Worm (Caenorhabditis elegans) whole organism, midembryonic: ENCODE data around the gene plrg-1.

Source experiments
- T22C8.4 ChIP-seq: fragments of 200-800 bp; sonication (Bioruptor generic); IDR thresholded peaks from 2 replicates; pipeline ENCODE4 v1.3.6; 2022; ENCODE audit warnings: missing genetic modification characterization, missing compliant biosample characterization
- cog-1 ChIP-seq: sonication (generic microtip); optimal IDR thresholded peaks from 2 replicates; lab custom pipeline; 2016; ENCODE audit warnings: missing genetic modification characterization, missing compliant biosample characterization
- flt-1 ChIP-seq: fragments of 200-800 bp; sonication (Bioruptor generic); IDR thresholded peaks from 2 replicates; pipeline ENCODE4 v1.3.6; 2022; ENCODE audit warnings: missing genetic modification characterization, missing compliant biosample characterization
- klf-2 ChIP-seq: fragments of 200-800 bp; sonication (Bioruptor generic); conservative IDR thresholded peaks from 2 replicates; pipeline ENCODE4 v1.3.6; 2022; ENCODE audit warnings: missing genetic modification reagents, missing genetic modification characterization, missing compliant biosample characterization
- med-1 ChIP-seq: sonication (generic microtip); optimal IDR thresholded peaks from 2 replicates; lab custom pipeline; 2017; ENCODE audit warnings: missing genetic modification characterization, mild to moderate bottlenecking, missing compliant biosample characterization, antibody characterized with exemption, missing genetic modification reagents; ENCODE audit not compliant: insufficient read depth
- ref-1 ChIP-seq: fragments of 200-800 bp; sonication (Bioruptor generic); conservative IDR thresholded peaks from 2 replicates; pipeline ENCODE4 v1.3.6; 2022; ENCODE audit warnings: missing genetic modification reagents, missing genetic modification characterization, missing compliant biosample characterization
- tab-1 ChIP-seq: fragments of 200-800 bp; sonication (Bioruptor generic); IDR thresholded peaks from 2 replicates; pipeline ENCODE4 v1.3.6; 2022; ENCODE audit warnings: missing genetic modification characterization, missing compliant biosample characterization
- ztf-23 ChIP-seq: fragments of 200-800 bp; sonication (Bioruptor generic); IDR thresholded peaks from 2 replicates; pipeline ENCODE4 v1.3.6; 2022; ENCODE audit warnings: missing genetic modification reagents, missing genetic modification characterization, missing compliant biosample characterization
- ztf-29 ChIP-seq: fragments of 200-800 bp; sonication (Bioruptor generic); IDR thresholded peaks from 2 replicates; pipeline ENCODE4 v1.3.6; 2022; ENCODE audit warnings: missing genetic modification reagents, missing genetic modification characterization, missing compliant biosample characterization

The plrg-1 gene

DNA sequence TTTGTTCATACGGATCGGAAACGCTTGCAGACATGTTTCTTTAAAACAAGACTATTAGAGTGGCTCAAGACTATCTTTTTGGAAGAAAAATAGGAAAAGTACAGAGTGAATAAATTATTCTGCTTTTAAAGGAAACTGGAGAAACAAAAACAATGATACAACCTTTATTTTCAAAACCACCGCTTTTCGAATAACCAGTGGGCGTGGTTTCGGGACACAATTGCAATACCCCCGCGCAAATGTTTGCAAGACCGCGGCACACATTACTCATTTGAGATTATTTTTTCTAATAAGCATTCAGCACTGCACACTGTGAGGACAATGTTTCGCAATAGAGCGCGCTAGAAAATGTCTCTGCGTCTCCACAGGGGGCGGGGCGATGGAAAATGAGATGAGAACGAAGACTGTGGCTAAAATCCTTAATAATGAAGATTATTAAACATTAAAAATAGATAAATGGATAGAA lies at the start of gene plrg-1:
plrg-1 (minus strand) TSS at position 51 of the 466 bp plus-strand sequence.
- TF ChIP-seq T22C8.4 (GFP tag; lab: Robert Waterston, UW), result peak; percentile 61; the same call in 1 of the 2 replicates
- peak; percentile 90 for TF ChIP-seq med-1
- TF ChIP-seq ztf-29 (GFP tag; lab: Robert Waterston, UW), result peak; percentile 83; the same call in 1 of the 2 replicates
- peak; percentile 93 for TF ChIP-seq cog-1
- TF ChIP-seq ref-1 (GFP tag; lab: Robert Waterston, UW), result peak; percentile 61
- peak; percentile 96 for TF ChIP-seq flt-1 (GFP tag; lab: Robert Waterston, UW)
- TF ChIP-seq klf-2, result peak; percentile 78
- peak; percentile 92 for TF ChIP-seq tab-1 (GFP tag; lab: Robert Waterston, UW)
- TF ChIP-seq ztf-23, result peak; percentile 92

DNA sequence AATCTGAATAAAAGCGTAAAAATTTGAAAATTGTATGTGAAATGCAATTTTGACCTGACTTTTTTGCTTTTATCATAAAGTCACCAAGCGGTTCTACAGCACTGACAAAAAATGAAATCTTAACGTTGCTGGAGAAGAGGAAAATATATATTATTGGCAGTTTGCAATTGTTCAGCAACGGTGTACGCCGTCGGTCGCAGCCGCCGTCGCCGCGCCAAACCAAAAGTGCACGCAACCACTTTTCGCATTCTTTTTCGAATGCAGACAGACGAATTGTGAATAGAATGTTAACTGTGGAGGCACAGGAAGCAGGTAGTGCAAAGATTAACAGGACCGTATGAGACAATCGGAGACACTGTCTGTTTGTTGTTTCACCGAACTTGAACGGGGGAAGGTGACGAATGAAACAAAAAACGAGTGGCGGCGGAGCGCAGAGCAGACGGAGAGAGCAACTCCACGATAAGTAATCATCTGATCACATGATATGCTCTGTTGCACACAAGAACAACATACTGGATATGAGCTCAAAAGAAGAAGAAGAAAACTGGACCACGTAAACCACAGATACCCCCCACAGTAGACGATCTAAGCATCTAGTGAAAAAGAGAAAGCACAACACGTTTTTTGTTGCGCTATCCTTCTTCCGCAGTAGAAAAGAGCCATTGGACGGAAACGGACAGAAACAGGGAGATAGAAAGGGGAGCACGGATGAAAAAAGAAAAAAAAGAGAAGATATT lies 49.4 kb upstream of the plrg-1 start:
- TF ChIP-seq tab-1 (GFP tag; lab: Robert Waterston, UW) (no peak), ztf-23 (no peak), T22C8.4 (GFP tag; lab: Robert Waterston, UW) (no peak), klf-2 (no peak), flt-1 (GFP tag; lab: Robert Waterston, UW) (no peak), ztf-29 (GFP tag; lab: Robert Waterston, UW) (no peak), med-1 (no peak), cog-1 (no peak), ref-1 (GFP tag; lab: Robert Waterston, UW) (no peak)

DNA sequence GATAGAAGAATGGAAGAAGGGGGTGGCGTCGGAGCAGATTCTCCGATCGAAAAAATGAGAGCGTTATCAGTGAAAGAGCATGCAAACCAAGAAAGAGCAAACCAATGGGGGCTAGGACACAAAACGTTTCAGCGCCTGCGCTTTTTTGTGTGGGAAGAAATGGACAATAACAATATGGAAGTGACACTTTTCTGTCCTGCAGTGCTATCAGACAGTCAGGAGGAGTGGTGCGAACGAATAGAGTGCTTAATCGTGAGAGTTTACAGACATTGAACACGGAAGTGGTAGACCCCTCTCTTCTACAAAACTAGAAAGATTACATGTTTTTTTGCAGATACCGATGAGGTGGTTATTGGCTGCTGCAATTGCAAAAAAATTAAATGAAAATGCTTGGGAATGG lies 47.7 kb upstream of the plrg-1 start:
- TF ChIP-seq ztf-23 (no peak), T22C8.4 (GFP tag; lab: Robert Waterston, UW) (no peak), med-1 (no peak), ztf-29 (GFP tag; lab: Robert Waterston, UW) (no peak), ref-1 (GFP tag; lab: Robert Waterston, UW) (no peak), cog-1 (no peak), flt-1 (GFP tag; lab: Robert Waterston, UW) (no peak), klf-2 (no peak), tab-1 (GFP tag; lab: Robert Waterston, UW) (no peak)

DNA sequence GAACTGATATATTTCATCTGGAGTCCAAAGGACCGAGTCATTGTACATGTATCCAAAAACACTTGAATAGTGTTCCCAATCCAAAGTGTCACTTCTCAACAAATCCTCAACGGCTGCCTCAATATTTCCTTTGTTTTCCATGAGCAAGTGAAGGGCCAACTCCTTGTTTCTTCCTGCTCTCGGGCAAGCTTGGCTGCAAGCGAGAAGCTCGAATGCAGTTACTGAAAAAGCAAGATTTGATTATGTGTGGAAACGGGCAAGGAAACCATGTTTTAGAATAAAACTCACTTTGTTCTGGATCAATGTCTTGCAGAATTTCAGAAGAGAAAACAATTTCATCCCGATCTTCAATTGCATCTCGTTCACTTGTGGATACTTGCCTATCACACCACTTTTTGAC lies 46.5 kb upstream of the plrg-1 start:
- TF ChIP-seq ztf-29 (GFP tag; lab: Robert Waterston, UW), result no peak
- no peak for TF ChIP-seq T22C8.4 (GFP tag; lab: Robert Waterston, UW)
- TF ChIP-seq med-1, result no peak
- TF ChIP-seq flt-1 (GFP tag; lab: Robert Waterston, UW), result no peak
- no peak for TF ChIP-seq cog-1
- no peak for TF ChIP-seq tab-1 (GFP tag; lab: Robert Waterston, UW)
- TF ChIP-seq ref-1 (GFP tag; lab: Robert Waterston, UW), result no peak
- TF ChIP-seq ztf-23, result no peak
- no peak for TF ChIP-seq klf-2

DNA sequence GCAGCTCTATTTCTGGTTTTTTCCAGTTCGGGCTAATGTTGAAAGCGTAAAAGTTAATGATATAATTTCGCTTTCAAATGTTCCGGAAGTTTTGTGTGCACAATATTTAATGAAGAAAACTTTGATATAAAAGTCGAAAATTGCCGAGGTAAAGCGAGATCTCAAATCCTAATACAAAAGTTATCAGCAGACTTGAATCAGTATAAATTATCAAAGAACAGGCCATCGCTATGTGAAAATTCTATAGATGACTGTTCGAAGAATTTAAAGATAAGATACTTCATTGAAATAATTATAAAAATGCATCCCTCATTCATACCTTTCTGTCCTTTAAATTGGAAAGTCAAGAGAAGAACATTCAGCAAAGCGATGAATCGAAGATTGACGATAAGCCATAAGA lies 39.2 kb upstream of the plrg-1 start, which contains the start of gene C29A12.6:
C29A12.6 (plus strand) TSS at position 301 of the 400 bp plus-strand sequence.
- no peak for TF ChIP-seq flt-1 (GFP tag; lab: Robert Waterston, UW)
- TF ChIP-seq ref-1 (GFP tag; lab: Robert Waterston, UW), result no peak
- no peak for TF ChIP-seq ztf-29 (GFP tag; lab: Robert Waterston, UW)
- TF ChIP-seq ztf-23, result no peak
- TF ChIP-seq klf-2, result no peak
- TF ChIP-seq med-1, result no peak
- TF ChIP-seq tab-1 (GFP tag; lab: Robert Waterston, UW), result no peak
- no peak for TF ChIP-seq T22C8.4 (GFP tag; lab: Robert Waterston, UW)
- TF ChIP-seq cog-1, result no peak

DNA sequence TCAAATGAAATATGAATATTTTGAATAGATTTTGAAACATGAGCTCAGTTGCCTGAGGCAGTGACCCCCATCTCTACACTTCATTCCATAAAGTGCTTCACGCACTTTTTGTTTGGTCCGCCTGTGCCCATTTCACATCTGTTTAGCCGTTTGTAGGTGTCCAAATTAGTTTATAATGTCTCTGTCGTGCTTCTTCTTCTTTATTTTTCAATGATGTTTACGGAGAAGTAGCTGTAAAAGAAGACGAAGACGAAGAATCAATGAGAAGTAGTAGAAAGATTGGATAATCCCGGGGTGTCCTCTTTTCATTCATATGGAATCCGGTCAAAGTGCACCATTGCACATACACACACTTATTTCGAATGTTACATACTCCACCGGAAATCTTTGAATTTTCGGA lies 31.7 kb upstream of the plrg-1 start:
- TF ChIP-seq klf-2, result no peak
- no peak for TF ChIP-seq flt-1 (GFP tag; lab: Robert Waterston, UW)
- no peak for TF ChIP-seq ref-1 (GFP tag; lab: Robert Waterston, UW)
- TF ChIP-seq ztf-23, result no peak
- TF ChIP-seq cog-1, result no peak
- TF ChIP-seq med-1, result no peak
- no peak for TF ChIP-seq ztf-29 (GFP tag; lab: Robert Waterston, UW)
- TF ChIP-seq T22C8.4 (GFP tag; lab: Robert Waterston, UW), result no peak
- no peak for TF ChIP-seq tab-1 (GFP tag; lab: Robert Waterston, UW)

DNA sequence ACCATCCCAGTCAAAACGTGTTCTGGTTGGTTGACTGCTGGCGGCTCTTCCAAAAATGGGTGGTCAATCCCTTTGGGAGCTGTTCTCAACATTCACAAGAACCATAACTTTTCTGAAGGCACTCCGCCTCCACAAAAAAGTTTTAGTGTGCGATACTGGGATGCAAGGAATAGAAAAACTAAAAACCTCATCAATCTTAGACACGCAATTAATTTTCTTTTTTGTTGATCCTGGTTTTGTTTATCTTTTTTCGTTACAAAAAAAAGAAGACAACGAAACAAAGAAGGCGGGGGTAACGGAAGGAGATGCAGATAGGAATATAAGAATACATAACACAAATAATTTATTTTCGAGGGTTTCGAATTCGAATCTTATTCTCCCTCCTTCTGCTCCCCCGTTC lies 30.5 kb upstream of the plrg-1 start:
- no peak for TF ChIP-seq ztf-23
- TF ChIP-seq tab-1 (GFP tag; lab: Robert Waterston, UW), result no peak
- TF ChIP-seq ztf-29 (GFP tag; lab: Robert Waterston, UW), result no peak
- no peak for TF ChIP-seq flt-1 (GFP tag; lab: Robert Waterston, UW)
- TF ChIP-seq cog-1, result no peak
- TF ChIP-seq ref-1 (GFP tag; lab: Robert Waterston, UW), result no peak
- no peak for TF ChIP-seq klf-2
- TF ChIP-seq med-1, result no peak

DNA sequence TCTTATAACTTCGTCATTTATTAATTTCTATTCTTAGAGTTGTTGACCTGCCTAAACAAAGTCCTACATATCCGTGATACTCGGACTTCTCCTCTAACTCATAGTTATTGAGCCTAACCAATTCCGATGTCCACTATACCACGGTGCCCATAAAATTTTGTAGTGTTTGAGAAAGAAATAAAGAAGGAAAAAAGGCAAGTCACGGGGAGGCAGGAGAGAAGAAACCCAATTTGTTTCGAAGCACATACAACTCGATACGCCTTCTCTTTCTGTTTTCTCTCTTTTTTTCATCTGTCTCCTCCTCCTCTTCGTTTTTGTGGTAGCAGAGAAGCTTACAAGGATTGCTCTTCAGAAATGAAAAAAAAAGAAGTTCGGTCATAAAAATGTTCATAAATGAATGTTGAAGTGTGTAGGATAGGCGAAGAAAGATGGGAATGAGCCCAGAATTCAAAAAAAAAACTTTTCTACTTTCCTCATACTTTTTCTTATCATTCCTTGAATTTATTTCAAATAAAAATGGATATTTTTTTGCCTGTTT lies 27.0 kb upstream of the plrg-1 start:
- TF ChIP-seq cog-1, result no peak
- TF ChIP-seq tab-1 (GFP tag; lab: Robert Waterston, UW), result no peak
- no peak for TF ChIP-seq ztf-29 (GFP tag; lab: Robert Waterston, UW)
- no peak for TF ChIP-seq ztf-23
- TF ChIP-seq flt-1 (GFP tag; lab: Robert Waterston, UW), result no peak
- TF ChIP-seq klf-2, result no peak
- no peak for TF ChIP-seq med-1
- no peak for TF ChIP-seq T22C8.4 (GFP tag; lab: Robert Waterston, UW)
- no peak for TF ChIP-seq ref-1 (GFP tag; lab: Robert Waterston, UW)

DNA sequence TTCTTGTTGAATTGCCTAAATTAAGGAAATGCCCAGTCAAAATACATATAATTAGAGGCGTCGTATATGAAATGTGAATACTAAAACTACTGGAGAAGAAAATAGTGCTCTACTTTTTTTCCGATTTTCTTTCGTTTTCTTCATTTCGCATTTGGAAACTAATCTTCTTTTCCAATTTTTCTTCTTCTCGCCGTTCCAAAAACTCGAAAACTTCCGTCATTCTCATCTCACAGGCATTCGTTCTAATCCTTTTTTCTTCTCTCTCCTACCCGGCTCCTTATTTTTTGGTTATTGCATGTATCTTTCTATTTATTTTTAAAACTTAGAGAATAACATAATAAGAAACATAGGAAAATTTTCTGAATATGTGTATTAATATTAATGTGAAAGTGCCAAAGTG lies 25.1 kb upstream of the plrg-1 start:
- TF ChIP-seq med-1, result no peak
- TF ChIP-seq cog-1, result no peak
- no peak for TF ChIP-seq flt-1 (GFP tag; lab: Robert Waterston, UW)
- TF ChIP-seq ztf-29 (GFP tag; lab: Robert Waterston, UW), result no peak
- TF ChIP-seq T22C8.4 (GFP tag; lab: Robert Waterston, UW), result no peak

DNA sequence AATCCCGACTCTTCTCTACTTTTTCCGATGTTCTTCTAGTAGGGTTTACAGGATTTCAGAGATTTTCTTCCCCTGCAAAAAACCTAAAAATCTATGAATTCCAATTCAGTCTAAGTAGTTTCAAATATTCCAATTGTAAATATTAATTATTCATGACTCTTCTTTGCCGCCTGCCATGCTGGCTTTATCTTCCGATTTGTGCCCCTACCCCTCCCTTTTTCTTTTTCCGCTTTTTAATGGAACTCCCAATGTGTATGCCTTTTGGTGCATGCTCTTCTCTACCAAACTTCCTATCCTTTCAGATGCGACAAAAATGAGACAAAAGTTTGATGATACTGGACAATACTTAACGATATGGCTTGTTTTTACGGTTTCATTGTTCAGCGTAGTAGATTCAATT lies 17.0 kb upstream of the plrg-1 start, which contains the start of gene nrx-1:
nrx-1 (plus strand) TSS at position 301 of the 400 bp plus-strand sequence.
- no peak for TF ChIP-seq klf-2
- no peak for TF ChIP-seq ztf-23
- no peak for TF ChIP-seq ztf-29 (GFP tag; lab: Robert Waterston, UW)
- no peak for TF ChIP-seq T22C8.4 (GFP tag; lab: Robert Waterston, UW)
- no peak for TF ChIP-seq ref-1 (GFP tag; lab: Robert Waterston, UW)
- no peak for TF ChIP-seq cog-1
- TF ChIP-seq tab-1 (GFP tag; lab: Robert Waterston, UW), result no peak
- no peak for TF ChIP-seq med-1
- no peak for TF ChIP-seq flt-1 (GFP tag; lab: Robert Waterston, UW)
